Worm (Caenorhabditis elegans) whole organism, young adult: ENCODE data around the gene C50F7.9.

ENCODE experiments used
- efl-1 ChIP-seq: fragments of 150-350 bp; optimal IDR thresholded peaks from 2 replicates; lab custom pipeline; 2014; ENCODE audit warnings: missing biosample characterization, missing genetic modification reagents, missing genetic modification characterization
- madf-8 ChIP-seq: fragments of 200-800 bp; sonication (Bioruptor generic); conservative IDR thresholded peaks from 2 replicates; pipeline ENCODE4 v1.3.6; 2022; ENCODE audit warnings: missing genetic modification reagents, missing genetic modification characterization, missing compliant biosample characterization
- rcor-1 ChIP-seq: fragments of 200-800 bp; sonication (Bioruptor generic); IDR thresholded peaks from 2 replicates; pipeline ENCODE4 v1.3.6; 2022; ENCODE audit warnings: missing genetic modification reagents, missing genetic modification characterization, missing compliant biosample characterization
- snpc-4 ChIP-seq, 5 experiments: fragments of 150-350 bp in 1 of 5; sonication (generic microtip) in 4 of 5; optimal IDR thresholded peaks; 2 replicates each; lab custom pipeline; 2014 to 2018; ENCODE audit warnings: missing genetic modification characterization in 5 of 5, missing biosample characterization in 3 of 5, antibody characterized with exemption in 2 of 5, mild to moderate bottlenecking in 2 of 5, missing compliant biosample characterization in 2 of 5, missing genotype in 2 of 5, moderate library complexity in 2 of 5, missing genetic modification reagents in 1 of 5
- tbx-9 ChIP-seq: sonication (generic microtip); optimal IDR thresholded peaks from 2 replicates; lab custom pipeline; 2016; ENCODE audit warnings: borderline replicate concordance, missing genetic modification characterization, inconsistent platforms, missing compliant biosample characterization

DNA sequence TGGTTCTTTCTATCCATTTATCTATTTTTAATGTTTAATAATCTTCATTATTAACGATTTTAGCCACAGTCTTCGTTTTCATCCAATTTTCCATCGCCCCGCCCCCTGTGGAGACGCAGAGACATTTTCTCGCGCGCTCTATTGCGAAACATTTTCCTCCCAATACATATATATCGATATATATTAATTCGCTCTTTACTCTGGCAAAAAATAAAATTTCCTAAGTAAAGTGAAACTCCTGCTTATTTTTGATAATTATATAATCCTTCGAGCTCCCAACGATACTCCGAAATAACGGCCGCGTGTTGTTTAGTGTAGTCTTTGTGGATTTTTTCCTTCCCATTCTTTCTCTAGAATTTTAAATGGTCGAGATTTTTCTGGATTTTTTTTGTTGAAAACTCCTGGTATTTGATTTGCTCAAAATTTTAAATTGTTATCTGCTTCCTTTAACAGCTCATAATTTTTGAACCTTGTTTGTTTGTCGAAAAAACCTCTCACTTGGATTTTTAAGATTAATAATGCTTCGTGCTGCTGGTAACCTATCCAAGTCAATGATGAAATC is 3.4 kb downstream of the C50F7.9 start, which contains the start of gene sucg-1:
- TF ChIP-seq efl-1 (GFP tag; lab: Kevin White, UChicago) (no peak), snpc-4 (GFP tag; optimal IDR thresholded peaks at IDR 0.05; lab: Kevin White, UChicago) (no peak), snpc-4 (tag; optimal IDR thresholded peaks at IDR 0.05; lab: Kevin White, UChicago) (no peak), rcor-1 (GFP tag; lab: Robert Waterston, UW) (no peak), tbx-9 (tag; lab: Kevin White, UChicago) (no peak), madf-8 (GFP tag; lab: Robert Waterston, UW) (no peak)
